Worm (Caenorhabditis elegans) whole organism, late embryonic: ENCODE results near the gene C45G9.14.

Source experiments
- C08G9.2 ChIP-seq: sonication (generic microtip); optimal IDR thresholded peaks from 2 replicates; lab custom pipeline; 2016; ENCODE audit warnings: mild to moderate bottlenecking, missing genetic modification characterization, moderate library complexity, missing compliant biosample characterization
- C38D4.7 ChIP-seq: fragments of 200-800 bp; sonication (Bioruptor generic); optimal IDR thresholded peaks from 2 replicates; lab custom pipeline; 2018; ENCODE audit warnings: mild to moderate bottlenecking, missing genetic modification characterization, moderate library complexity, missing compliant biosample characterization
- K02D7.2 ChIP-seq: sonication (generic microtip); optimal IDR thresholded peaks from 2 replicates; lab custom pipeline; 2017; ENCODE audit warnings: mild to moderate bottlenecking, missing genetic modification characterization, missing compliant biosample characterization
- ahr-1 ChIP-seq: sonication (generic microtip); optimal IDR thresholded peaks from 2 replicates; lab custom pipeline; 2016; ENCODE audit warnings: missing genetic modification characterization, missing compliant biosample characterization
- ama-1 ChIP-seq: fragments of 150-350 bp; optimal IDR thresholded peaks from 2 replicates; lab custom pipeline; 2014
- ceh-14 ChIP-seq: sonication (generic microtip); optimal IDR thresholded peaks from 2 replicates; lab custom pipeline; 2016; ENCODE audit warnings: missing genotype, missing genetic modification characterization, missing compliant biosample characterization
- ceh-18 ChIP-seq: sonication (generic microtip); optimal IDR thresholded peaks from 2 replicates; lab custom pipeline; 2016; ENCODE audit warnings: missing genetic modification characterization, missing compliant biosample characterization
- ceh-19 ChIP-seq: fragments of 200-800 bp; sonication (Bioruptor generic); optimal IDR thresholded peaks from 2 replicates; lab custom pipeline; 2018; ENCODE audit warnings: mild to moderate bottlenecking, missing genetic modification characterization, missing compliant biosample characterization
- ceh-2 ChIP-seq: sonication (generic microtip); optimal IDR thresholded peaks from 2 replicates; lab custom pipeline; 2016; ENCODE audit warnings: missing genotype, missing genetic modification characterization, missing compliant biosample characterization
- ceh-22 ChIP-seq: sonication (generic microtip); optimal IDR thresholded peaks from 2 replicates; lab custom pipeline; 2017; ENCODE audit warnings: missing biosample characterization, missing genetic modification characterization
- ceh-24 ChIP-seq: sonication (generic microtip); optimal IDR thresholded peaks from 2 replicates; lab custom pipeline; 2016; ENCODE audit warnings: mild to moderate bottlenecking, missing genetic modification characterization, missing compliant biosample characterization
- ceh-30 ChIP-seq: fragments of 150-350 bp; optimal IDR thresholded peaks from 2 replicates; lab custom pipeline; 2014; ENCODE audit warnings: missing biosample characterization, missing genetic modification characterization
- ceh-31 ChIP-seq: sonication (generic microtip); optimal IDR thresholded peaks from 2 replicates; lab custom pipeline; 2016; ENCODE audit warnings: missing genetic modification characterization, missing compliant biosample characterization
- ceh-34 ChIP-seq: sonication (generic microtip); optimal IDR thresholded peaks from 2 replicates; lab custom pipeline; 2016; ENCODE audit warnings: mild to moderate bottlenecking, missing genetic modification characterization, missing compliant biosample characterization
- ceh-6 ChIP-seq: fragments of 200-800 bp; sonication (Bioruptor generic); optimal IDR thresholded peaks from 2 replicates; lab custom pipeline; 2018; ENCODE audit warnings: mild to moderate bottlenecking, missing genetic modification characterization, missing compliant biosample characterization
- ceh-9 ChIP-seq: sonication (generic microtip); optimal IDR thresholded peaks from 2 replicates; lab custom pipeline; 2016; ENCODE audit warnings: mild to moderate bottlenecking, missing genetic modification characterization, inconsistent platforms, missing compliant biosample characterization
- dve-1 ChIP-seq: sonication (generic microtip); optimal IDR thresholded peaks from 2 replicates; lab custom pipeline; 2017; ENCODE audit warnings: antibody characterized with exemption, mild to moderate bottlenecking, missing genetic modification characterization, missing compliant biosample characterization
- elt-2 ChIP-seq: sonication (generic microtip); optimal IDR thresholded peaks from 2 replicates; lab custom pipeline; 2016; ENCODE audit warnings: missing genetic modification reagents, missing genetic modification characterization, missing compliant biosample characterization
- elt-4 ChIP-seq: sonication (generic microtip); optimal IDR thresholded peaks from 2 replicates; lab custom pipeline; 2016; ENCODE audit warnings: missing genetic modification characterization, missing compliant biosample characterization
- ets-4 ChIP-seq: sonication (generic microtip); optimal IDR thresholded peaks from 2 replicates; lab custom pipeline; 2016; ENCODE audit warnings: missing genetic modification characterization, missing compliant biosample characterization
- eyg-1 ChIP-seq: sonication (generic microtip); optimal IDR thresholded peaks from 2 replicates; lab custom pipeline; 2016; ENCODE audit warnings: missing genotype, missing genetic modification characterization, missing compliant biosample characterization
- fkh-6 ChIP-seq: sonication (generic microtip); optimal IDR thresholded peaks from 2 replicates; lab custom pipeline; 2016; ENCODE audit warnings: missing genetic modification characterization, missing compliant biosample characterization
- gmeb-2 ChIP-seq: sonication (generic microtip); optimal IDR thresholded peaks from 2 replicates; lab custom pipeline; 2016; ENCODE audit warnings: missing genetic modification characterization, inconsistent platforms, missing compliant biosample characterization
- hlh-15 ChIP-seq: sonication (generic microtip); optimal IDR thresholded peaks from 2 replicates; lab custom pipeline; 2016; ENCODE audit warnings: missing genetic modification characterization, missing compliant biosample characterization
- hlh-30 ChIP-seq: sonication (generic microtip); optimal IDR thresholded peaks from 2 replicates; lab custom pipeline; 2017; ENCODE audit warnings: antibody characterized with exemption, missing genetic modification characterization, missing compliant biosample characterization; ENCODE audit not compliant: insufficient read depth
- hlh-6 ChIP-seq: sonication (generic microtip); optimal IDR thresholded peaks from 2 replicates; lab custom pipeline; 2016; ENCODE audit warnings: missing genotype, missing genetic modification characterization, missing compliant biosample characterization
- hlh-8 ChIP-seq: sonication (generic microtip); optimal IDR thresholded peaks from 2 replicates; lab custom pipeline; 2016; ENCODE audit warnings: missing genotype, missing genetic modification characterization, missing compliant biosample characterization
- lim-6 ChIP-seq: sonication (generic microtip); optimal IDR thresholded peaks from 2 replicates; lab custom pipeline; 2016; ENCODE audit warnings: missing genetic modification characterization, missing compliant biosample characterization
- lin-11 ChIP-seq: fragments of 200-800 bp; sonication (Bioruptor generic); optimal IDR thresholded peaks from 2 replicates; lab custom pipeline; 2018; ENCODE audit warnings: mild to moderate bottlenecking, missing genetic modification characterization, missing compliant biosample characterization
- madf-2 ChIP-seq: sonication (generic microtip); optimal IDR thresholded peaks from 2 replicates; lab custom pipeline; 2017; ENCODE audit warnings: missing genetic modification characterization, missing compliant biosample characterization
- mec-3 ChIP-seq: sonication (generic microtip); optimal IDR thresholded peaks from 2 replicates; lab custom pipeline; 2016; ENCODE audit warnings: borderline replicate concordance, missing genetic modification characterization, missing compliant biosample characterization
- nfya-1 ChIP-seq: sonication (generic microtip); optimal IDR thresholded peaks from 2 replicates; lab custom pipeline; 2017; ENCODE audit warnings: missing genetic modification characterization, mild to moderate bottlenecking, missing compliant biosample characterization, antibody characterized with exemption, moderate library complexity
- nhr-11 ChIP-seq: fragments of 150-350 bp; optimal IDR thresholded peaks from 2 replicates; lab custom pipeline; 2014; ENCODE audit warnings: missing biosample characterization, missing genetic modification characterization
- nhr-232 ChIP-seq: sonication (generic microtip); optimal IDR thresholded peaks from 2 replicates; lab custom pipeline; 2016; ENCODE audit warnings: missing genetic modification characterization, missing compliant biosample characterization
- npax-4 ChIP-seq: sonication (generic microtip); optimal IDR thresholded peaks from 2 replicates; lab custom pipeline; 2016; ENCODE audit warnings: missing genetic modification characterization, missing compliant biosample characterization
- odd-2 ChIP-seq: sonication (generic microtip); optimal IDR thresholded peaks from 2 replicates; lab custom pipeline; 2017; ENCODE audit warnings: antibody characterized with exemption, mild to moderate bottlenecking, missing genetic modification characterization, missing compliant biosample characterization
- pag-3 ChIP-seq: sonication (generic microtip); optimal IDR thresholded peaks from 2 replicates; lab custom pipeline; 2016; ENCODE audit warnings: missing compliant biosample characterization, missing genetic modification characterization, borderline replicate concordance
- pax-1 ChIP-seq: fragments of 150-350 bp; optimal IDR thresholded peaks from 2 replicates; lab custom pipeline; 2014; ENCODE audit warnings: missing biosample characterization, missing genetic modification characterization
- pha-4 ChIP-seq: fragments of 150-350 bp; optimal IDR thresholded peaks from 2 replicates; lab custom pipeline; 2018; ENCODE audit warnings: missing biosample characterization, missing genetic modification reagents, missing genetic modification characterization
- pqm-1 ChIP-seq: sonication (generic microtip); optimal IDR thresholded peaks from 2 replicates; lab custom pipeline; 2016; ENCODE audit warnings: missing genetic modification characterization, missing compliant biosample characterization
- pros-1 ChIP-seq: fragments of 150-350 bp; optimal IDR thresholded peaks from 2 replicates; lab custom pipeline; 2014; ENCODE audit warnings: missing biosample characterization, missing genetic modification reagents, missing genetic modification characterization
- ref-2 ChIP-seq: sonication (generic microtip); optimal IDR thresholded peaks from 2 replicates; lab custom pipeline; 2016; ENCODE audit warnings: missing genetic modification characterization, missing compliant biosample characterization
- sdc-2 ChIP-seq: sonication (generic microtip); optimal IDR thresholded peaks from 2 replicates; lab custom pipeline; 2016; ENCODE audit warnings: missing genotype, missing genetic modification characterization, missing compliant biosample characterization
- sox-2 ChIP-seq: fragments of 200-800 bp; sonication (Bioruptor generic); IDR thresholded peaks from 2 replicates; pipeline ENCODE4 v1.3.6; 2022; ENCODE audit warnings: missing genetic modification reagents, missing genetic modification characterization, missing compliant biosample characterization
- syd-9 ChIP-seq: sonication (generic microtip); optimal IDR thresholded peaks from 2 replicates; lab custom pipeline; 2016; ENCODE audit warnings: mild to moderate bottlenecking, missing genetic modification characterization, moderate library complexity, missing compliant biosample characterization
- tbx-7 ChIP-seq: sonication (generic microtip); optimal IDR thresholded peaks from 2 replicates; lab custom pipeline; 2016; ENCODE audit warnings: missing genotype, missing genetic modification characterization, missing compliant biosample characterization
- unc-42 ChIP-seq: sonication (generic microtip); optimal IDR thresholded peaks from 2 replicates; lab custom pipeline; 2016; ENCODE audit warnings: missing genotype, missing genetic modification characterization, missing compliant biosample characterization
- unc-55 ChIP-seq: sonication (generic microtip); optimal IDR thresholded peaks from 2 replicates; lab custom pipeline; 2017; ENCODE audit warnings: missing biosample characterization, missing genetic modification reagents, missing genetic modification characterization
- unc-86 ChIP-seq: sonication (generic microtip); optimal IDR thresholded peaks from 2 replicates; lab custom pipeline; 2016; ENCODE audit warnings: missing genetic modification characterization, missing compliant biosample characterization
- zip-5 ChIP-seq: sonication (generic microtip); optimal IDR thresholded peaks from 2 replicates; lab custom pipeline; 2016; ENCODE audit warnings: missing genetic modification characterization, missing compliant biosample characterization
- ztf-16 ChIP-seq: sonication (generic microtip); optimal IDR thresholded peaks from 2 replicates; lab custom pipeline; 2017; ENCODE audit warnings: missing genetic modification characterization, missing compliant biosample characterization

The C45G9.14 gene

DNA sequence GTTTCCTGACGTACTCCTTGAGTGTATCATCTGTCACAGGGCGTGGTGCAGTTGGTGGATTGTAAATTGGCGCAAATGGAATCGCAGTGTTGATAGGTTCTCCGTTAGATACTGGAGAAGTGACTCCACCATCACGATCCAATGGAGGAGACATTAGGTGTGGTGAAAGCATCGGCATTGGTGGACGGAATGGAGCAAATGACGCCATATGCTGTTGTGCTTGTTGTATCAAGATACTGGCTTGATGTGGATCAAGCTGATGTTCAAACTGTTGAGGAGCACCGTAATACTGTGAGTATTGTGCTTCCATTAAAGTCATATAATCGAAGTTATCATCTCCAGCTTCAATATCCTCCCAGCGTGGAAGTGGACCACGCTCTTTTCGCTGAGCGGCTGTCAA is 32.3 kb upstream of the C45G9.14 start:
- TF ChIP-seq ztf-16 (no peak), ceh-34 (no peak), C08G9.2 (no peak), ceh-6 (no peak), unc-55 (no peak), ceh-22 (tag; lab: Kevin White, UChicago) (no peak), elt-4 (tag; lab: Kevin White, UChicago) (no peak), pax-1 (no peak), pha-4 (tag; lab: Kevin White, UChicago) (no peak), ceh-24 (tag; lab: Kevin White, UChicago) (no peak), elt-2 (tag; lab: Kevin White, UChicago) (no peak), ceh-31 (tag; lab: Kevin White, UChicago) (no peak)

DNA sequence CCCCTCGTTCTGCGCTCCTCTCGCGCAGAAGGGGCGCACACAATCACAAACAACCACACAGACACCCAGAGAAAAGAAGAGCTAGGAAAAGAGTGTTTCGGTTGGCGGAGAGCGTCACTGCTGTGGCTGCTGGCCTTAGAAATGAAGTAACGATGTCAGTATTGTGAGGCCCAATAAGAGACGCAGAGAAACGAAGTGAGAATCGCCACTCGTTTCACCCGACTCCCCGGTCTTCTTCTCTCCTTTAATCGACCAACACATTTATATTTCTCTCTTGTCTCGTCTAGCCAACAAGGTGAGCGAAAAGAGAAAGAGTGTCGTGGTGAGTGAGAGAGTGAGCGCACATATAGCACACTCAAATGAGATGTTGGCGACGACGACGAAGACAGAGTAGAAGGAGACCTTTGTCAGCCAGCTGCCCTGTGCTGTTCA is 30.9 kb upstream of the C45G9.14 start:
- TF ChIP-seq pros-1 (tag; lab: Kevin White, UChicago) (peak; percentile 84), C08G9.2 (peak; percentile 48), hlh-30 (tag; lab: Kevin White, UChicago) (peak; percentile 73), ets-4 (tag; lab: Kevin White, UChicago) (peak; percentile 84), unc-86 (tag; lab: Kevin White, UChicago) (no peak), ceh-6 (no peak), elt-2 (tag; lab: Kevin White, UChicago) (peak; percentile 20), nhr-11 (tag; lab: Kevin White, UChicago) (no peak), elt-4 (tag; lab: Kevin White, UChicago) (no peak), ahr-1 (no peak), ceh-18 (tag; lab: Kevin White, UChicago) (peak; percentile 96), dve-1 (tag; lab: Kevin White, UChicago) (peak; percentile 38), ama-1 (lab: Kevin White, UChicago) (no peak), ref-2 (tag; lab: Kevin White, UChicago) (peak; percentile 92), K02D7.2 (tag; lab: Kevin White, UChicago) (no peak), odd-2 (tag; lab: Kevin White, UChicago) (peak; percentile 29), fkh-6 (tag; lab: Kevin White, UChicago) (no peak), madf-2 (tag; lab: Kevin White, UChicago) (peak; percentile 56), lim-6 (tag; lab: Kevin White, UChicago) (peak; percentile 58), ztf-16 (no peak), gmeb-2 (tag; lab: Kevin White, UChicago) (no peak), unc-55 (peak; percentile 96), npax-4 (tag; lab: Kevin White, UChicago) (no peak), ceh-9 (tag; lab: Kevin White, UChicago) (no peak), lin-11 (no peak), ceh-34 (peak; percentile 91), pqm-1 (tag; lab: Kevin White, UChicago) (peak; percentile 23), syd-9 (tag; lab: Kevin White, UChicago) (peak; percentile 83), hlh-15 (tag; lab: Kevin White, UChicago) (no peak), ceh-30 (no peak), ceh-2 (tag; lab: Kevin White, UChicago) (peak; percentile 70), ceh-24 (tag; lab: Kevin White, UChicago) (no peak), ceh-14 (tag; lab: Kevin White, UChicago) (peak; percentile 87), ceh-19 (GFP tag; lab: Kevin White, UChicago) (peak; percentile 74), sdc-2 (tag; lab: Kevin White, UChicago) (peak; percentile 66), hlh-8 (peak; percentile 65), pag-3 (tag; lab: Kevin White, UChicago) (peak; percentile 51), ceh-22 (tag; lab: Kevin White, UChicago) (no peak), mec-3 (tag; lab: Kevin White, UChicago) (peak; percentile 38), C38D4.7 (no peak), tbx-7 (tag; lab: Kevin White, UChicago) (no peak), nhr-232 (tag; lab: Kevin White, UChicago) (peak; percentile 42), eyg-1 (tag; lab: Kevin White, UChicago) (peak; percentile 40), hlh-6 (tag; lab: Kevin White, UChicago) (peak; percentile 54), sox-2 (GFP tag; lab: Robert Waterston, UW) (peak; percentile 53; the same call in 1 of the 2 replicates), zip-5 (tag; lab: Kevin White, UChicago) (no peak), pax-1 (peak; percentile 67), unc-42 (tag; lab: Kevin White, UChicago) (peak; percentile 96), nfya-1 (tag; lab: Kevin White, UChicago) (peak; percentile 96)
